Worm (Caenorhabditis elegans): ENCODE data around the gene cpg-7.

cpg-7 gene

DNA sequence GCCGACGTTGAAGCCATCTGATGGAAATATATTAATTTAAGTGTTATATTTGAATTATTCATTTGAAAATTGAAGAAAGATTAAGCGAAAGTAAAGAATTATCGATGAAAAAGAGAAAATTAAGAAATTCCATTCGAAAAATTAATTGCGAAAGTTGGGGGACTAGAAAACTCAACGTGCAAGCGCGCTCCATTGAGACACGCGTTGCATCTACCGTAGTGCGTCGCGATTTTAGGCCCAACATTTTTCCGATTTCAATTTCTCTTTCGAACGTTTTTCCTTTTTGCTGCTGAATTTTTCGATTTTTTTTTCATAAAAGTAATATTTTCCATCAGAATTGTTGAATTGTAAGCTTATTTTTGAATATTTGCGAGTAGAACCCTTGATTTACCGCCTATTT, 45.3 kb upstream of the cpg-7 start, which contains the start of gene Y48B6A.1 (continued):
- peak; percentile 32 for TF ChIP-seq somi-1 (GFP tag; optimal IDR thresholded peaks at IDR 0.05)
- TF ChIP-seq F55B11.4 (tag; optimal IDR thresholded peaks at IDR 0.05; ENCODE audit: borderline replicate concordance, insufficient read depth), result no peak
- TF ChIP-seq mcd-1 (GFP tag; IDR thresholded peaks at IDR 0.05), result peak; percentile 99
- TF ChIP-seq nhr-179 (tag; optimal IDR thresholded peaks at IDR 0.05), result no peak
- TF ChIP-seq lin-40 (tag; optimal IDR thresholded peaks at IDR 0.05), result peak; percentile 82
- TF ChIP-seq T07F8.4 (tag; optimal IDR thresholded peaks at IDR 0.05), result no peak
- peak; percentile 56 for TF ChIP-seq ztf-26 (tag; optimal IDR thresholded peaks at IDR 0.05)
- TF ChIP-seq madf-3 (GFP tag; IDR thresholded peaks at IDR 0.05), result peak; percentile 99
- TF ChIP-seq ztf-3 (GFP tag; optimal IDR thresholded peaks at IDR 0.05), result no peak
- TF ChIP-seq repo-1 (tag; optimal IDR thresholded peaks at IDR 0.05), result no peak
- TF ChIP-seq ceh-40 (GFP tag; IDR thresholded peaks at IDR 0.05), result no peak
- no peak for TF ChIP-seq ztf-22 (GFP tag; optimal IDR thresholded peaks at IDR 0.05)
- no peak for TF ChIP-seq hlh-26 (GFP tag; conservative IDR thresholded peaks at IDR 0.05)
- 0 out of 2 replicates have a peak, but pooled peaks have one; percentile 46 for TF ChIP-seq egl-44 (GFP tag; IDR thresholded peaks at IDR 0.05)
- TF ChIP-seq cebp-2 (GFP tag; IDR thresholded peaks at IDR 0.05), result no peak
- peak; percentile 29 for TF ChIP-seq pha-4 (tag; optimal IDR thresholded peaks at IDR 0.05)
- peak; percentile 67 for TF ChIP-seq tbp1 (GFP tag; optimal IDR thresholded peaks at IDR 0.05)
- peak; percentile 42 to 69 for TF ChIP-seq let-607 (tag; optimal IDR thresholded peaks at IDR 0.05)
- TF ChIP-seq attf-3 (GFP tag; conservative IDR thresholded peaks at IDR 0.05), result peak; percentile 66
- peak; percentile 81 for TF ChIP-seq cebp-1 (GFP tag; IDR thresholded peaks at IDR 0.05)
- peak; percentile 88 for TF ChIP-seq cebp-1 (tag; optimal IDR thresholded peaks at IDR 0.05)
- peak; percentile 79 for TF ChIP-seq B0019.2 (GFP tag; conservative IDR thresholded peaks at IDR 0.05)
- TF ChIP-seq F10E7.11 (tag; optimal IDR thresholded peaks at IDR 0.05), result no peak
- TF ChIP-seq D2030.7 (GFP tag; IDR thresholded peaks at IDR 0.05), result peak; percentile 95
- TF ChIP-seq attf-5 (GFP tag; optimal IDR thresholded peaks at IDR 0.05), result peak; percentile 98

DNA sequence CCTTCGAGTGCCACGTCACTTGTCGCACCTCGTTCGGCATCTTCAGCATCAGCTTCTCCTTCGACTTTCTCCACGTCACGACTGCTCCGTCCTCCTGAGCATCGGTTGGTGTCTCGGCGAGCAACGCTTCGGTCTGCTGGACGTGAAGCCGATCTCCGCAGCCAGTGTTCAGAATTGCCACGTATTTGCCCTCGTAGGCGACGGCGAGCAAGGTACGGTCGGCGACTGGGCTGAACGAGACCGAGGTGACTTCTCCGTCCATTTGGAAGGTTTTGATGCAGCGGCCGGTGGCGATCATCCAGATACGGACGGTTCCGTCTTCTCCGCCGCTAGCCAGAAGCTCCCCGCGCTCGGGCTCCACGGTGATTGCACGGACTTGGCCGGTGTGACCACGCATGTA, 43.2 kb upstream of the cpg-7 start:
- peak; percentile 62; the same call in 1 of the 2 replicates for TF ChIP-seq egrh-3 (GFP tag; IDR thresholded peaks at IDR 0.05)
- TF ChIP-seq zfh-2 (GFP tag; conservative IDR thresholded peaks at IDR 0.05), result peak; percentile 80
- TF ChIP-seq hlh-12 (tag; optimal IDR thresholded peaks at IDR 0.05), result no peak

ce11 chrII:14150031-14150430, 41.0 kb upstream of the cpg-7 start, which contains the start of gene W03H9.1:
TSS of gene W03H9.1 (minus strand) at chrII:14150131.
- TF ChIP-seq B0019.2 (GFP tag; conservative IDR thresholded peaks at IDR 0.05) (no peak), lin-35 (GFP tag; optimal IDR thresholded peaks at IDR 0.05) (no peak), F33H1.4 (GFP tag; IDR thresholded peaks at IDR 0.05) (no peak), ztf-28 (GFP tag; IDR thresholded peaks at IDR 0.05) (no peak), dpl-1 (GFP tag; optimal IDR thresholded peaks at IDR 0.05) (no peak), F23B12.7 (tag; optimal IDR thresholded peaks at IDR 0.05; ENCODE audit: insufficient read depth) (no peak), Y53F4B.3 (GFP tag; IDR thresholded peaks at IDR 0.05) (no peak), F52B5.7 (tag; optimal IDR thresholded peaks at IDR 0.05) (no peak), ztf-6 (GFP tag; IDR thresholded peaks at IDR 0.05) (no peak), sea-2 (GFP tag; IDR thresholded peaks at IDR 0.05) (no peak), sptf-2 (GFP tag; optimal IDR thresholded peaks at IDR 0.05) (no peak), tbx-9 (tag; optimal IDR thresholded peaks at IDR 0.05; ENCODE audit: borderline replicate concordance) (no peak), hlh-12 (tag; optimal IDR thresholded peaks at IDR 0.05) (no peak), hmg-1.2 (GFP tag; IDR thresholded peaks at IDR 0.05) (no peak)

All from whole organism, young adult.